Worm (Caenorhabditis elegans): ENCODE results near the gene col-8.

DNA sequence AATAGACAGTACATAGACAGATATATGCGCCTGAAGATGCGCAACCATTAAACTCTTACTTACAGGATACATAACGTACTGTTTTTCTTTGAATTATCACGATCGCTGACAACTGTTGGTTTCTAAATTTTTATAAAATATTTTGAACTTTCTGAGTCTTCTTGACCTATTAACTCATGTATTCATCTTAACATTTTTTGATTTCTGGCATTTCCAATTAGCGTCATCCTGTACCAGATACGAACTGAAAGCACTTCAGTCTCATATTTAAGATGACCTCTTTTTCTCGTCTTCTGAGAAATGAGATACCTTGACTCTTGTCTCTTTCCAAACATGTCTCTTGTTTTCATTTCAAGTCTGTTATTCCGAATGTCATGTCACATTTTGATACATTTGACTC is 6.6 kb downstream of the col-8 start:
- TF ChIP-seq lsy-2 (tag; optimal IDR thresholded peaks at IDR 0.05) (no peak), ztf-11 (tag; optimal IDR thresholded peaks at IDR 0.05) (no peak), ceh-63 (GFP tag; optimal IDR thresholded peaks at IDR 0.05) (no peak), nhr-28 (tag; optimal IDR thresholded peaks at IDR 0.05) (no peak), pag-3 (tag; optimal IDR thresholded peaks at IDR 0.05; ENCODE audit: borderline replicate concordance, insufficient read depth) (no peak), fkh-8 (tag; optimal IDR thresholded peaks at IDR 0.05) (no peak), unc-130 (tag; optimal IDR thresholded peaks at IDR 0.05) (no peak), pqm-1 (tag; optimal IDR thresholded peaks at IDR 0.05) (no peak), fos-1 (tag; optimal IDR thresholded peaks at IDR 0.05) (no peak), fkh-10 (GFP tag; optimal IDR thresholded peaks at IDR 0.05) (no peak), blmp-1 (tag; optimal IDR thresholded peaks at IDR 0.05) (no peak), lin-15B (tag; optimal IDR thresholded peaks at IDR 0.05) (no peak), ces-1 (GFP tag; optimal IDR thresholded peaks at IDR 0.05) (no peak)

Measured in whole organism, L1 larva.